ENCODE assay signal across 3 fruit fly cellular contexts in the genomic region with DNA sequence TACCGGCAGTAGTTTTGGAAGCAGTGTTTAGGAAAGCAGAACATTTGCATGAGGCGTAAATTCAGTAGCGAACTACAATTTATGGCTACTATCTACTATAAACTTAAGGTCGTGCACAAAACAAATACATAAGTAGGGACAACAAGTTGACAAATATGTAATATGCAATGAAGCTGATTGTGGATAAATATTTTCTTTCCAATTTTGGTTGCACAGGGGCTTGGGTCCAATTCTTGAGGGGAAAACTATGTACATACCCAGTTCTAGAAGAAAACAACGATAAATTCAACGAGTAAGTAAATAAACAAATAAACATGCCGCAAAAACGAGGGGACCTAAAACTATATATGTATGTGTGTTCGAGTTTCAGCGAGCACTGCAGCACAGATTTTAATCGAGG.
TF ChIP-seq lines count a peak whose summit lies in the region.

No protein-coding gene starts in this region.

- no peak for TF ChIP-seq CTCF in whole organism, embryonic (GFP tag; optimal IDR thresholded peaks at IDR 0.05; lab: Kevin White, UChicago)

TF ChIP-seq in whole organism, adult, 20 proteins besides CTCF, POLR2A, EP300 and RAD21:
- peak; percentile 64 for TF ChIP-seq CG7101 (tag; optimal IDR thresholded peaks at IDR 0.05; lab: Kevin White, UChicago)
- TF ChIP-seq CG12768 (GFP tag; optimal IDR thresholded peaks at IDR 0.05; lab: Kevin White, UChicago), result peak; percentile 22
- TF ChIP-seq CG14711 (tag; optimal IDR thresholded peaks at IDR 0.05; lab: Kevin White, UChicago), result no peak
TF ChIP-seq in whole organism, adult: peak in this region for 2.

TF ChIP-seq in whole organism, embryonic, 481 proteins besides CTCF, POLR2A, EP300 and RAD21:
- TF ChIP-seq CG2678 (tag; optimal IDR thresholded peaks at IDR 0.05; lab: Kevin White, UChicago) (no peak), CG15696 (tag; optimal IDR thresholded peaks at IDR 0.05; lab: Kevin White, UChicago) (peak; percentile 79), CG2202 (tag; optimal IDR thresholded peaks at IDR 0.05; lab: Kevin White, UChicago) (peak; percentile 37), MTF-1 (GFP tag; optimal IDR thresholded peaks at IDR 0.05; lab: Kevin White, UChicago; ENCODE audit: borderline replicate concordance) (peak; percentile 3), CG33557 (GFP tag; optimal IDR thresholded peaks at IDR 0.05; lab: Kevin White, UChicago) (peak; percentile 27), ac (GFP tag; optimal IDR thresholded peaks at IDR 0.05; lab: Kevin White, UChicago) (peak; percentile 39), CG34376 (GFP tag; optimal IDR thresholded peaks at IDR 0.05; lab: Kevin White, UChicago) (no peak), sr (GFP tag; IDR thresholded peaks at IDR 0.05; lab: Robert Waterston, UW) (no peak), sens (GFP tag; lab: Kevin White, UChicago) (peak; percentile 71), CG6813 (GFP tag; optimal IDR thresholded peaks at IDR 0.05; lab: Kevin White, UChicago) (peak; percentile 39), dmrt11E (tag; optimal IDR thresholded peaks at IDR 0.05; lab: Kevin White, UChicago) (peak; percentile 46), CG17385 (GFP tag; optimal IDR thresholded peaks at IDR 0.05; lab: Kevin White, UChicago) (no peak)
TF ChIP-seq in whole organism, embryonic: peak in this region for 8.

TF ChIP-seq in whole organism, prepupa, 60 proteins besides CTCF, POLR2A, EP300 and RAD21:
- no peak for TF ChIP-seq CG8319 (GFP tag; optimal IDR thresholded peaks at IDR 0.05; lab: Kevin White, UChicago)
- TF ChIP-seq CG9139 (GFP tag; optimal IDR thresholded peaks at IDR 0.05; lab: Kevin White, UChicago), result no peak
- TF ChIP-seq Hr39 (GFP tag; optimal IDR thresholded peaks at IDR 0.05; lab: Kevin White, UChicago), result no peak
- TF ChIP-seq Met (GFP tag; optimal IDR thresholded peaks at IDR 0.05; lab: Kevin White, UChicago), result no peak
- TF ChIP-seq CG1621 (tag; optimal IDR thresholded peaks at IDR 0.05; lab: Kevin White, UChicago), result no peak
- TF ChIP-seq CG6276 (GFP tag; optimal IDR thresholded peaks at IDR 0.05; lab: Kevin White, UChicago), result no peak
- TF ChIP-seq fkh (GFP tag; optimal IDR thresholded peaks at IDR 0.05; lab: Kevin White, UChicago), result peak; percentile 55
- no peak for TF ChIP-seq dsx (GFP tag; optimal IDR thresholded peaks at IDR 0.05; lab: Kevin White, UChicago; ENCODE audit: poor library complexity, severe bottlenecking)
TF ChIP-seq in whole organism, prepupa: peak in this region for 1.
